Worm (Caenorhabditis elegans): ENCODE data around the gene pot-3.

pot-3 gene

ce11 chrIII:13735008-13735407 is 45.0 kb upstream of the pot-3 start, which contains the start of gene W06F12.3:
Gene W06F12.3, plus strand, starts transcription at chrIII:13735030.
- no peak for TF ChIP-seq K02D7.2 (tag; optimal IDR thresholded peaks at IDR 0.05)
- TF ChIP-seq che-1 (tag; optimal IDR thresholded peaks at IDR 0.05): no peak
- TF ChIP-seq mec-3 (tag; optimal IDR thresholded peaks at IDR 0.05; ENCODE audit: borderline replicate concordance): no peak
- TF ChIP-seq nhr-11 (tag; optimal IDR thresholded peaks at IDR 0.05): no peak
- TF ChIP-seq ceh-30 (tag; optimal IDR thresholded peaks at IDR 0.05): no peak
- no peak for TF ChIP-seq fkh-6 (tag; optimal IDR thresholded peaks at IDR 0.05)
- TF ChIP-seq gmeb-2 (tag; optimal IDR thresholded peaks at IDR 0.05): no peak

- TF ChIP-seq pqm-1 (tag; optimal IDR thresholded peaks at IDR 0.05) (no peak), sox-4 (tag; optimal IDR thresholded peaks at IDR 0.05) (no peak), ceh-19 (GFP tag; optimal IDR thresholded peaks at IDR 0.05) (no peak), pha-2 (tag; optimal IDR thresholded peaks at IDR 0.05) (no peak), F13H6.1 (tag; optimal IDR thresholded peaks at IDR 0.05) (no peak), sdc-2 (tag; optimal IDR thresholded peaks at IDR 0.05) (no peak), T23F11.4 (GFP tag; optimal IDR thresholded peaks at IDR 0.05) (no peak), pat-9 (tag; optimal IDR thresholded peaks at IDR 0.05) (no peak), syd-9 (tag; optimal IDR thresholded peaks at IDR 0.05) (no peak), tbx-2 (tag; optimal IDR thresholded peaks at IDR 0.05) (no peak), ceh-48 (tag; optimal IDR thresholded peaks at IDR 0.05) (no peak), ceh-18 (tag; optimal IDR thresholded peaks at IDR 0.05) (no peak), lim-6 (tag; optimal IDR thresholded peaks at IDR 0.05) (no peak), C38D4.7 (GFP tag; optimal IDR thresholded peaks at IDR 0.05) (no peak), che-1 (tag; optimal IDR thresholded peaks at IDR 0.05) (no peak), ceh-31 (tag; optimal IDR thresholded peaks at IDR 0.05) (no peak), ztf-16 (tag; optimal IDR thresholded peaks at IDR 0.05) (no peak), ceh-6 (GFP tag; optimal IDR thresholded peaks at IDR 0.05) (no peak), hlh-15 (tag; optimal IDR thresholded peaks at IDR 0.05) (no peak)
Observed at ce11 chrIII:13741410-13741809, 38.6 kb upstream of the pot-3 start.

ce11 chrIII:13742028-13742427 is 38.0 kb upstream of the pot-3 start:
- TF ChIP-seq unc-55 (GFP tag; optimal IDR thresholded peaks at IDR 0.05) (no peak), hlh-6 (tag; optimal IDR thresholded peaks at IDR 0.05) (no peak), T23F11.4 (GFP tag; optimal IDR thresholded peaks at IDR 0.05) (no peak), che-1 (tag; optimal IDR thresholded peaks at IDR 0.05) (no peak), odd-2 (tag; optimal IDR thresholded peaks at IDR 0.05) (no peak), ceh-22 (tag; optimal IDR thresholded peaks at IDR 0.05) (no peak), hlh-15 (tag; optimal IDR thresholded peaks at IDR 0.05) (no peak), pqm-1 (tag; optimal IDR thresholded peaks at IDR 0.05) (no peak), ceh-30 (tag; optimal IDR thresholded peaks at IDR 0.05) (no peak), C08G9.2 (tag; optimal IDR thresholded peaks at IDR 0.05) (no peak), pat-9 (tag; optimal IDR thresholded peaks at IDR 0.05) (no peak), ceh-48 (tag; optimal IDR thresholded peaks at IDR 0.05) (no peak), rnt-1 (tag; optimal IDR thresholded peaks at IDR 0.05) (no peak), pha-2 (tag; optimal IDR thresholded peaks at IDR 0.05) (no peak), nhr-232 (tag; optimal IDR thresholded peaks at IDR 0.05) (no peak)

ce11 chrIII:13743922-13744321 is 36.1 kb upstream of the pot-3 start, which contains the start of gene tyr-2:
Gene tyr-2, plus strand, starts transcription at chrIII:13744222.
- TF ChIP-seq Y22D7AL.16 (tag; optimal IDR thresholded peaks at IDR 0.05) (no peak), ceh-14 (tag; optimal IDR thresholded peaks at IDR 0.05) (no peak), sox-4 (tag; optimal IDR thresholded peaks at IDR 0.05) (no peak), ceh-9 (tag; optimal IDR thresholded peaks at IDR 0.05) (no peak), elt-4 (tag; optimal IDR thresholded peaks at IDR 0.05) (no peak), pha-2 (tag; optimal IDR thresholded peaks at IDR 0.05) (no peak), zip-5 (tag; optimal IDR thresholded peaks at IDR 0.05) (no peak), pat-9 (tag; optimal IDR thresholded peaks at IDR 0.05) (no peak), sox-2 (GFP tag; IDR thresholded peaks at IDR 0.05) (no peak), fkh-6 (tag; optimal IDR thresholded peaks at IDR 0.05) (no peak)
